Fruit fly (Drosophila melanogaster) whole organism, adult: Measurements from ENCODE around the gene CG16978.

ENCODE experiments used
- CG11617 ChIP-seq: fragments of 200-800 bp; sonication (Bioruptor generic); optimal IDR thresholded peaks from 2 replicates; lab custom pipeline; 2017; ENCODE audit warnings: mild to moderate bottlenecking, missing biosample characterization, missing genetic modification reagents, missing genetic modification characterization
- CG7101 ChIP-seq: fragments of 200-800 bp; sonication (Bioruptor generic); optimal IDR thresholded peaks from 2 replicates; lab custom pipeline; 2018; ENCODE audit warnings: missing biosample characterization, mild to moderate bottlenecking, missing genetic modification characterization, moderate library complexity
- Clk ChIP-seq: fragments of 200-800 bp; sonication (Bioruptor generic); optimal IDR thresholded peaks from 2 replicates; lab custom pipeline; 2017; ENCODE audit warnings: missing biosample characterization, missing genetic modification characterization
- Crg-1 ChIP-seq: fragments of 200-800 bp; sonication (Bioruptor generic); optimal IDR thresholded peaks from 2 replicates; lab custom pipeline; 2016; ENCODE audit warnings: missing biosample characterization, missing genetic modification characterization
- Hr96 ChIP-seq: fragments of 200-800 bp; sonication (Bioruptor generic); optimal IDR thresholded peaks from 2 replicates; lab custom pipeline; 2016; ENCODE audit warnings: missing biosample characterization, missing genetic modification characterization
- kay ChIP-seq: fragments of 200-800 bp; sonication (Bioruptor generic); peaks from one replicate; lab custom pipeline; 2016; ENCODE audit warnings: missing biosample characterization, missing genetic modification characterization, borderline replicate concordance
- toe ChIP-seq: fragments of 200-800 bp; sonication (Bioruptor generic); optimal IDR thresholded peaks from 2 replicates; lab custom pipeline; 2016; ENCODE audit warnings: missing biosample characterization, missing genetic modification characterization

DNA sequence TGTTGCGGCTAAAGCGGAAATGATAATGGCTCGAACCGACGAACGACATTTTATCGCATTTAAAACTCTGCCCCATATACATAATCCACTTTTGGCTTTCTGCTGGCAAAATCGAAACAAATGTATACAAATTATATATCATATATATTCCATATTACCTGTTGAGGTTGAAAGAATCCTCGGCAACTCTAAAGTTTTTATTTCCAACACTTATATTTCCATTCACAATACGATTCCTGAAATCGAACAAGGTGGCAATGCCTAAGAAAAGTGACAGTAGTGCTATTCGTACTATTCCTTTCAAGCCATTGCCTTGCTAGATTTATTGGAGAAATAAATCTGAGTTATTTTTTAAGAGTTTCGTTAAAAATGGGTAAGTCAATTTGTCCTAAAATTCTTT is 15.1 kb upstream of the CG16978 start, which contains the start of gene Pk34A:
- TF ChIP-seq kay (GFP tag; lab: Kevin White, UChicago) (no peak), CG11617 (GFP tag; lab: Kevin White, UChicago) (no peak), toe (no peak), Clk (no peak), Hr96 (GFP tag; lab: Kevin White, UChicago) (no peak), Crg-1 (no peak), CG7101 (tag; lab: Kevin White, UChicago) (no peak)
